2 worm cellular contexts compared by ENCODE assay signal in genomic region chrIII:4899728-4900127, ce11.
A peak's percentile ranks its signal among the peaks of the same experiment; 100 is the strongest.
TF ChIP-seq lines count a peak whose summit lies in the region.

No protein-coding gene starts in this region.

TF ChIP-seq in whole organism, L1 larva, 84 proteins besides CTCF, POLR2A, EP300 and RAD21 (continued from another document):
- TF ChIP-seq hpl-2 (GFP tag; optimal IDR thresholded peaks at IDR 0.05; lab: Kevin White, UChicago) (peak; percentile 95), ceh-88 (GFP tag; IDR thresholded peaks at IDR 0.05; lab: Robert Waterston, UW) (peak; percentile 99), xbp-1 (tag; optimal IDR thresholded peaks at IDR 0.05; lab: Kevin White, UChicago) (peak; percentile 99), grh-1 (GFP tag; IDR thresholded peaks at IDR 0.05; lab: Robert Waterston, UW) (peak; percentile 99), nhr-85 (tag; lab: Kevin White, UChicago) (peak; percentile 100), egl-13 (tag; optimal IDR thresholded peaks at IDR 0.05; lab: Kevin White, UChicago) (peak; percentile 100), mep-1 (tag; optimal IDR thresholded peaks at IDR 0.05; lab: Kevin White, UChicago) (peak; percentile 96), ztf-11 (tag; optimal IDR thresholded peaks at IDR 0.05; lab: Kevin White, UChicago) (peak in 1 of 2 experiments; percentile 99), swsn-7 (tag; optimal IDR thresholded peaks at IDR 0.05; lab: Kevin White, UChicago) (peak; percentile 100), efl-3 (GFP tag; optimal IDR thresholded peaks at IDR 0.05; lab: Kevin White, UChicago) (peak; percentile 95), C34B4.2 (tag; optimal IDR thresholded peaks at IDR 0.05; lab: Kevin White, UChicago) (peak; percentile 91), lin-13 (GFP tag; optimal IDR thresholded peaks at IDR 0.05; lab: Kevin White, UChicago) (peak; percentile 100), snpc-4 (tag; optimal IDR thresholded peaks at IDR 0.05; lab: Kevin White, UChicago) (peak; percentile 84), aha-1 (tag; optimal IDR thresholded peaks at IDR 0.05; lab: Kevin White, UChicago) (peak; percentile 95), ztf-4 (tag; optimal IDR thresholded peaks at IDR 0.05; lab: Kevin White, UChicago) (peak; percentile 99), fos-1 (tag; optimal IDR thresholded peaks at IDR 0.05; lab: Kevin White, UChicago) (peak; percentile 97), dpl-1 (GFP tag; optimal IDR thresholded peaks at IDR 0.05; lab: Kevin White, UChicago) (peak; percentile 89 to 91 (median 89)), hlh-4 (tag; optimal IDR thresholded peaks at IDR 0.05; lab: Kevin White, UChicago) (peak; percentile 83), unc-62 (GFP tag; optimal IDR thresholded peaks at IDR 0.05; lab: Kevin White, UChicago) (no peak), lin-35 (GFP tag; optimal IDR thresholded peaks at IDR 0.05; lab: Kevin White, UChicago) (peak; percentile 94 to 95), nhr-28 (tag; optimal IDR thresholded peaks at IDR 0.05; lab: Kevin White, UChicago) (no peak), pqm-1 (tag; optimal IDR thresholded peaks at IDR 0.05; lab: Kevin White, UChicago) (peak; percentile 95), nhr-237 (tag; optimal IDR thresholded peaks at IDR 0.05; lab: Kevin White, UChicago) (peak; percentile 95), lir-3 (tag; optimal IDR thresholded peaks at IDR 0.05; lab: Kevin White, UChicago; ENCODE audit: poor library complexity) (peak; percentile 98), sox-4 (tag; optimal IDR thresholded peaks at IDR 0.05; lab: Kevin White, UChicago) (peak; percentile 99)
TF ChIP-seq in whole organism, L1 larva: peak in this region for 74.

TF ChIP-seq in whole organism, young adult, 124 proteins besides CTCF, POLR2A, EP300 and RAD21 (continued from another document):
- TF ChIP-seq madf-3 (GFP tag; IDR thresholded peaks at IDR 0.05; lab: Robert Waterston, UW) (peak; percentile 95), dpff-1 (tag; optimal IDR thresholded peaks at IDR 0.05; lab: Kevin White, UChicago) (peak; percentile 7), mel-28 (tag; optimal IDR thresholded peaks at IDR 0.05; lab: Kevin White, UChicago; ENCODE audit: borderline replicate concordance) (peak; percentile 48), bed-1 (GFP tag; IDR thresholded peaks at IDR 0.05; lab: Robert Waterston, UW) (peak; percentile 86; the same call in 1 of the 2 replicates), hlh-26 (GFP tag; conservative IDR thresholded peaks at IDR 0.05; lab: Robert Waterston, UW) (no peak), B0261.1 (tag; optimal IDR thresholded peaks at IDR 0.05; lab: Kevin White, UChicago) (peak; percentile 37), hmg-1.2 (GFP tag; IDR thresholded peaks at IDR 0.05; lab: Robert Waterston, UW) (peak; percentile 95), lin-26 (GFP tag; IDR thresholded peaks at IDR 0.05; lab: Robert Waterston, UW) (peak; percentile 92), hrde-1 (tag; optimal IDR thresholded peaks at IDR 0.05; lab: Kevin White, UChicago; ENCODE audit: borderline replicate concordance) (no peak), Y53G8AR.9 (GFP tag; conservative IDR thresholded peaks at IDR 0.05; lab: Robert Waterston, UW) (peak; percentile 96), F22D6.2 (tag; optimal IDR thresholded peaks at IDR 0.05; lab: Kevin White, UChicago) (peak; percentile 93), ceh-79 (tag; optimal IDR thresholded peaks at IDR 0.05; lab: Kevin White, UChicago) (peak; percentile 93), snpc-1.1 (tag; optimal IDR thresholded peaks at IDR 0.05; lab: Kevin White, UChicago; ENCODE audit: insufficient read depth) (no peak), ztf-18 (tag; optimal IDR thresholded peaks at IDR 0.05; lab: Kevin White, UChicago) (peak; percentile 87), lin-35 (GFP tag; optimal IDR thresholded peaks at IDR 0.05; lab: Kevin White, UChicago) (peak in 2 of 3 experiments; percentile 68 to 96), zfh-2 (GFP tag; conservative IDR thresholded peaks at IDR 0.05; lab: Robert Waterston, UW) (peak; percentile 100), repo-1 (tag; optimal IDR thresholded peaks at IDR 0.05; lab: Kevin White, UChicago) (peak; percentile 97), lin-40 (tag; optimal IDR thresholded peaks at IDR 0.05; lab: Kevin White, UChicago) (peak; percentile 99), Y95B8A.8 (GFP tag; IDR thresholded peaks at IDR 0.05; lab: Robert Waterston, UW) (peak; percentile 96), mcd-1 (GFP tag; IDR thresholded peaks at IDR 0.05; lab: Robert Waterston, UW) (peak; percentile 97), gei-17 (GFP tag; optimal IDR thresholded peaks at IDR 0.05; lab: Kevin White, UChicago) (peak; percentile 92), nfyb-1 (GFP tag; IDR thresholded peaks at IDR 0.05; lab: Robert Waterston, UW) (peak; percentile 99), ccch-3 (GFP tag; optimal IDR thresholded peaks at IDR 0.05; lab: Kevin White, UChicago) (no peak), attf-3 (GFP tag; conservative IDR thresholded peaks at IDR 0.05; lab: Robert Waterston, UW) (peak; percentile 76)
